Worm (Caenorhabditis elegans) whole organism, midembryonic: ENCODE measurements around the gene ess-2.

Experiments used
- T22C8.4 ChIP-seq: fragments of 200-800 bp; sonication (Bioruptor generic); IDR thresholded peaks from 2 replicates; pipeline ENCODE4 v1.3.6; 2022; ENCODE audit warnings: missing genetic modification characterization, missing compliant biosample characterization
- cog-1 ChIP-seq: sonication (generic microtip); optimal IDR thresholded peaks from 2 replicates; lab custom pipeline; 2016; ENCODE audit warnings: missing genetic modification characterization, missing compliant biosample characterization
- flt-1 ChIP-seq: fragments of 200-800 bp; sonication (Bioruptor generic); IDR thresholded peaks from 2 replicates; pipeline ENCODE4 v1.3.6; 2022; ENCODE audit warnings: missing genetic modification characterization, missing compliant biosample characterization
- med-1 ChIP-seq: sonication (generic microtip); optimal IDR thresholded peaks from 2 replicates; lab custom pipeline; 2017; ENCODE audit warnings: missing genetic modification characterization, mild to moderate bottlenecking, missing compliant biosample characterization, antibody characterized with exemption, missing genetic modification reagents; ENCODE audit not compliant: insufficient read depth
- ref-1 ChIP-seq: fragments of 200-800 bp; sonication (Bioruptor generic); conservative IDR thresholded peaks from 2 replicates; pipeline ENCODE4 v1.3.6; 2022; ENCODE audit warnings: missing genetic modification reagents, missing genetic modification characterization, missing compliant biosample characterization
- ztf-29 ChIP-seq: fragments of 200-800 bp; sonication (Bioruptor generic); IDR thresholded peaks from 2 replicates; pipeline ENCODE4 v1.3.6; 2022; ENCODE audit warnings: missing genetic modification reagents, missing genetic modification characterization, missing compliant biosample characterization

ce11 chrIII:8535445-8535844 is 45.3 kb upstream of the ess-2 start:
- no peak for TF ChIP-seq cog-1 (tag; lab: Kevin White, UChicago)
- no peak for TF ChIP-seq T22C8.4 (GFP tag; lab: Robert Waterston, UW)
- no peak for TF ChIP-seq ref-1
- no peak for TF ChIP-seq ztf-29
- no peak for TF ChIP-seq flt-1 (GFP tag; lab: Robert Waterston, UW)
- no peak for TF ChIP-seq med-1 (GFP tag; lab: Kevin White, UChicago)
